Fruit fly (Drosophila melanogaster) ovary, adult (tissue): ENCODE data around the gene CG4271.

Experiments
- CG17801 ChIP-seq: fragments of 200-800 bp; optimal IDR thresholded peaks from 2 replicates; lab custom pipeline; 2019; ENCODE audit warnings: missing biosample characterization, mild to moderate bottlenecking, missing genetic modification characterization, moderate library complexity; ENCODE audit not compliant: partially characterized antibody

Gene CG4271

dm6 chr2L:2287807-2288206 is 2.8 kb downstream of the CG4271 start, which contains the start of gene CG42658:
Gene CG42658 (minus strand): TSS chr2L:2287907.
- TF ChIP-seq CG17801 (GFP tag; lab: Kevin White, UChicago), result no peak

DNA sequence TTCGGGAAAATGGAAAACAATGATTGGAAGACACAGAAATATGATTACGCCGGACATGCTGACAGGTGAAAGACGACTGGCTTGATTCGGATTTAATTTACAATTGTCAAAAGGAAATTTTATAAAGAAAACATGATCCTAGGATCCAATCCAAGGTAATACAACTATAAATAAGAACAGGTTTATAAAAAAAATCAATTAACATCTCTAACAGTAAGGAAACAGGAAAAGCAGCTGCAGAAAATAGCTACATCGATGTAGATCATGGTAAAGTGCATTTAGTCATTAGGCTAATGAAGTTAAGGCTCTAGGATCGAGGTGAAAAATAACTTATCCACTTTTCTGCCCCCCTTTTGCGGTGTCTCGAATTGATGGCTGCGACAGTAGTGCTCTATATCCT is 4.4 kb downstream of the CG4271 start, which contains the start of gene CG17237:
TSS of gene CG17237 (minus strand) at position 101 of the 400 bp plus-strand sequence.
- TF ChIP-seq CG17801 (GFP tag; lab: Kevin White, UChicago), result no peak

dm6 chr2L:2290638-2291037 is 5.7 kb downstream of the CG4271 start, which contains the start of gene robl22E:
Gene robl22E (minus strand): TSS chr2L:2290738.
- no peak for TF ChIP-seq CG17801 (GFP tag; lab: Kevin White, UChicago)

- no peak for TF ChIP-seq CG17801 (GFP tag; lab: Kevin White, UChicago)
Measured at dm6 chr2L:2299803-2300202, 14.8 kb downstream of the CG4271 start, which contains the start of gene CG31949. Gene CG31949 (plus strand): TSS chr2L:2300103.

DNA sequence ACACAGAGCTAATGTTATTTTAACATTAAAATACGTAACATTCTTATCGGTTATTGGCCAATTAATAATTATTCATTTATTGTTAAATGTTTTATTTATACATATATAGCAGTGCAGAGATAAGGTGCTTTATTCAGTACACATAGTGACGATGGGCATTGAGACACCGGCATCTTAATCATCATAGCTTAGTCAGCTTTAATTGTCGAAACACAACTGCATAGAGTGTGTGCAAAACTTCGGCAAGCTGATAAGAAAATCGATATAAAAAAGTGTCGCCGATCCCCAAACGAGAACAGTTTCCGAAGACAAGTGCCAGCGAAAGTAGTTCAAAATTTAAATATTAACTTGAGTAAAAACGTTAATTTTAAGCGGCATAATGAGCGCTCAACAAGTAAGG is 22.7 kb downstream of the CG4271 start, which contains the start of gene CG16995:
TSS of gene CG16995 (plus strand) at position 301 of the 400 bp plus-strand sequence.
- no peak for TF ChIP-seq CG17801 (GFP tag; lab: Kevin White, UChicago)

DNA sequence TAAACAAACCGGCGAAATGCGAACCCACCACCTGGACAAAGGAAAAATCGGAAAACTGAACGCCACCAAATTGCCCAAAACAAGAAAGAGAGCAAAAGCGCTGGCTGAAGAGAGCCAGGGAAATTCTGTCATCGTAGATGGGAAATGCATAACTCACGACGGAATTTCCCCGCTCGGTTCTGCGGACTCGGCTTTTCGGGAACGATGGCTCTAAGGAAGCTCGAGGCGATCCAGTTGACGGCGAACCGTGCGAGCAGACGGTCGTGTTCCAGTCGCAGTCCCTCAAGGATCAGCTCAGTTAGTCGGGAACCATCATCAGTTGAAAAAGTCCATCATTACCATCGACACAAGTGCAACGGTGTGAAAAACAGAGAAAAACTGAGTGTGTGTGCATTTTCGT is 26.5 kb downstream of the CG4271 start, which contains the start of gene eys:
TSS of gene eys (plus strand) at position 232 of the 400 bp plus-strand sequence.
- no peak for TF ChIP-seq CG17801 (GFP tag; lab: Kevin White, UChicago)

- no peak for TF ChIP-seq CG17801 (GFP tag; lab: Kevin White, UChicago)
Measured at dm6 chr2L:2314165-2314564, 29.2 kb downstream of the CG4271 start.
